Worm (Caenorhabditis elegans): Measurements from ENCODE around the gene C34C12.1.
A peak's percentile ranks its signal among the peaks of the same experiment; 100 is the strongest.

DNA sequence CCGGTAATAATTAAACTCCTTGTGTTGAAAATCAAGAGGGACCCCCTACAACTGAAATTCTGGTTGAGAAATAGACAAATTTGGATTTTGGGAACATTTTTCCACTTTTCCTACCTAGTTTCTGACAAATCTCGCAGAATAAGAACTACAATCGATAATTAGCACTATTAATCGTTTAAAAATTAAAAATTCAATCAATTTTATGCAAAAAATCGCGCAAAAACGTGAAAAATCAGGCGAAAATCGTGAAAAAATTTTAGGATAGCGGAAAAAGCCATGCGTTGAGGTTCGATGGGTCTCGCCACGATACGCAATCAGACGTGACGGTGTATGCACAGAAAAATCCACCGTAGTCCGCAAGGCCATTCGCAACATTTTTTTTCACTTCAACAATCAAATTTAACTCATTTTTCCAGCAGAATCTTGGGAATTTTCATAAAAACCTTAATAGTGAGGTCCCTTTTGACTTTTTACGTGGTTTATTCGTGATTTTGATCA is 51.0 kb downstream of the C34C12.1 start, which contains the start of gene lias-1:
- TF ChIP-seq unc-39 (tag; optimal IDR thresholded peaks at IDR 0.05) (no peak), zip-8 (tag; optimal IDR thresholded peaks at IDR 0.05) (no peak), bed-3 (GFP tag; optimal IDR thresholded peaks at IDR 0.05) (no peak), ztf-11 (tag; optimal IDR thresholded peaks at IDR 0.05) (peak; percentile 15), sptf-1 (tag; optimal IDR thresholded peaks at IDR 0.05) (peak; percentile 81), sem-2 (GFP tag; optimal IDR thresholded peaks at IDR 0.05) (no peak), lin-13 (tag; optimal IDR thresholded peaks at IDR 0.05) (peak; percentile 86), elt-3 (tag; optimal IDR thresholded peaks at IDR 0.05) (no peak), tbx-8 (GFP tag; optimal IDR thresholded peaks at IDR 0.05) (peak; percentile 58)

All from whole organism, mixed stage, embryonic.